Worm (Caenorhabditis elegans): ENCODE data around the gene mtre-1.

mtre-1 gene

DNA sequence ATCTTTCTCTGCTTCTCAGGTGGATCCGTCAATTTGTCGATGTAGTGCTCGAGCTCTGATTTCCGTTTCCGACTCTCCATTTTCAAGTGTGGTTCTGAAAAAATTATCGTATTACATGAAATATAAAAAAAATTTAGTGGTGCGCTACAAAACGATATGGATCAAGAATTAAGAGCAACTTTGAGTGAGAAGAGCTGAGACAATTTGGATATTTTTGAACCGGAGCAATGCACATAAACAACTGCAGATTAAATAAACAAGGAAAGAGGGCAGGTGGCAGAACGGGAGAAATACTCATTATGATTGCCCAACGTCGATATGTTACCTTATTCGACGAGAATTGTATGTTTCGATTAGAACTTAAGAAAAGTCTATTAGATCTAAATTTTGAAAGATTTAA lies 22.7 kb downstream of the mtre-1 start, which contains the start of gene swsn-7:
TSS of gene swsn-7 (minus strand) at position 101 of the 400 bp plus-strand sequence.
- no peak for TF ChIP-seq lsy-2 (tag; optimal IDR thresholded peaks at IDR 0.05)
- no peak for TF ChIP-seq sma-3 (GFP tag; optimal IDR thresholded peaks at IDR 0.05)
- TF ChIP-seq nhr-10 (tag; optimal IDR thresholded peaks at IDR 0.05), result no peak
- TF ChIP-seq fos-1 (tag; optimal IDR thresholded peaks at IDR 0.05), result no peak
- TF ChIP-seq nhr-6 (tag; optimal IDR thresholded peaks at IDR 0.05), result no peak
- TF ChIP-seq egl-27 (tag; optimal IDR thresholded peaks at IDR 0.05), result no peak
- TF ChIP-seq nhr-11 (tag; optimal IDR thresholded peaks at IDR 0.05), result no peak
- no peak for TF ChIP-seq lin-11 (tag; optimal IDR thresholded peaks at IDR 0.05)
- no peak for TF ChIP-seq elt-1 (tag; optimal IDR thresholded peaks at IDR 0.05)
- TF ChIP-seq nhr-21 (tag; optimal IDR thresholded peaks at IDR 0.05), result no peak
- TF ChIP-seq ztf-1 (GFP tag; conservative IDR thresholded peaks at IDR 0.05), result no peak
- no peak for TF ChIP-seq nhr-12 (tag; optimal IDR thresholded peaks at IDR 0.05)

DNA sequence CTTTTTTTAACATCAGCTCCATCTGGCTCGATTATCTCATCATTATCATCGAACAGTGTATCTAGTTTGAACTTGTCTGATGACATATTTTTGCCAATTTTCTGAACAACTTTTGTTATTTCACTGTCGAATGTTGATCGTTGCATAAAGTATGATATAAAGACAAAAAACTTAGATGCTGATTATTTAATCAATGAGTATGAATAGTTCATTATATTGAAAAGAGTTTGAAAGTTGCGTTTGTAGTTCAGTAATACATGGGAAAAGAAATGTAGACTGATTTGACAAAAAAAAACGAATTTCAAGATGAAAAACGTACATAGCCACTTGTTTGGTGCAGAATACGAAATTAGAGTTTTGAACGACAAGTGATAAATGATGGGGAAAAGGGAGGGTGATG lies 27.9 kb downstream of the mtre-1 start, which contains the start of gene hda-2:
TSS of gene hda-2 (minus strand) at position 101 of the 400 bp plus-strand sequence.
- no peak for TF ChIP-seq fos-1 (tag; optimal IDR thresholded peaks at IDR 0.05)
- TF ChIP-seq snpc-4 (tag; optimal IDR thresholded peaks at IDR 0.05), result no peak
- no peak for TF ChIP-seq zag-1 (tag; optimal IDR thresholded peaks at IDR 0.05)
- TF ChIP-seq ceh-16 (tag; optimal IDR thresholded peaks at IDR 0.05), result no peak
- TF ChIP-seq mbf-1 (tag; optimal IDR thresholded peaks at IDR 0.05), result no peak
- TF ChIP-seq F13H6.1 (tag; optimal IDR thresholded peaks at IDR 0.05), result no peak
- no peak for TF ChIP-seq gmeb-1 (tag; optimal IDR thresholded peaks at IDR 0.05)

DNA sequence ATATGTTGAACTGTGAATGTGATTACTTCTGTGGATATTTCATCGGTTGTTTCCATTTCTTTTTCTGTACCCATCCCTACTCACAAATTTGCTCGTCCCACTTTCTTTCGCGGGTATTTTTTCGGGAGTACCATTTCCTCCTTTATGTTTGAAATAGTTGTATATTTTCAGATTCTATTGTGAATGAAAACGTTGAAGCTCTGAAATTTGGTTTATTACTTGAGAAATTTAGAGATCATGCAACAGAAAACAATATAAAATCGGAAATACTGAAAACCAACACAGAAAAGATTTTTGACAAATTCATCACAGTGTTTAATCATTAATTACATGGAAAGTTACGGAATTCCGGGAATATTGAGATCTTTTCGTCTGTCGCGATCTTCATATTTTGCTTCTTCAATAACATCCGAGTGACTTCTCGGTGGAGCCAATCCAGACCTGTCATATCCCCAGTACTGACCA lies 29.8 kb downstream of the mtre-1 start:
- peak; percentile 14 for TF ChIP-seq blmp-1 (tag; optimal IDR thresholded peaks at IDR 0.05; ENCODE audit: insufficient read depth)
- TF ChIP-seq nhr-25 (tag; optimal IDR thresholded peaks at IDR 0.05), result peak; percentile 36
- peak; percentile 58 for TF ChIP-seq ztf-4 (tag; optimal IDR thresholded peaks at IDR 0.05)
- no peak for TF ChIP-seq lsy-2 (tag; optimal IDR thresholded peaks at IDR 0.05)
- no peak for TF ChIP-seq zag-1 (tag; optimal IDR thresholded peaks at IDR 0.05)
- TF ChIP-seq sma-3 (GFP tag; optimal IDR thresholded peaks at IDR 0.05), result peak; percentile 60
- no peak for TF ChIP-seq nhr-12 (tag; optimal IDR thresholded peaks at IDR 0.05)
- TF ChIP-seq F13H6.1 (tag; optimal IDR thresholded peaks at IDR 0.05), result peak; percentile 15

DNA sequence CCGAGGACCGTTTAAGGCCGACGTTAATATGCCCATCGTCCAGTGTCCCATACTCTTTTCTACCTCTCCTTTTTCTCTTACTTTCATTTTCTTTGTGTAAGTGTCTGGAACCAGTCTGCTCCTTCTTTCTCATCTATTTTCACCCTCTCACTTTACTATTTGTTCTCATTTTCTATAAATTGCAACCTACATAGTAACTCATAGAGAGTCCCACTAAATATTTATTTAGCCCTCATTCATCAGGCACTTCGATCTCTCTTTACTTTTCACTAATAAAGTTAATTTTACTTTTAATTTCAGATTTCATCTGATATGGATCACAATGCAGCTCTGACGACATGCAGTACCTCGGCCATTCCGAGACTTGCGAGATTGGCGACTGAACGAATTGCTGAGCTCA lies 33.0 kb downstream of the mtre-1 start, which contains the start of gene zyg-11:
TSS of gene zyg-11 (plus strand) at position 301 of the 400 bp plus-strand sequence.
- TF ChIP-seq unc-55 (GFP tag; optimal IDR thresholded peaks at IDR 0.05), result peak; percentile 49
- TF ChIP-seq nhr-23 (tag; optimal IDR thresholded peaks at IDR 0.05), result no peak

DNA sequence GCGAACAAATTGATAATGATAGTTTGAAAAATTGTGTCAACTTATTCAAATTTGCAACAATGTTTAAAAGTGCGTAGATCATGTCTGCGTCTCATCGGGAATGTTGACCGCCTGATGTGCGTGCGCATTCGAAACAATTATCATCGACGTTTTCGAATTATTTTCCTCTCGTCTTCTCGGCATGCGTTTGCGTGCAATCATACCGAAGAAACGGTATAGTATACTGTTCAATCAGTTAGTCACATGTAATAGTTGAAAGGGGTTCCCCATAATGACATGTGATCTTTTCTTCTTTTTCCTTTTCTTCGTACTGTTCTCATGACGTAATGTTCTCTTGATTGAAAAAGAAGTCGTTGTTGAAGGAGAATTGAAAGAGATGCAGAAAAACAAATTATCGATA lies 33.6 kb downstream of the mtre-1 start:
- TF ChIP-seq egl-27 (tag; optimal IDR thresholded peaks at IDR 0.05), result peak; percentile 51
- TF ChIP-seq sma-9 (GFP tag; optimal IDR thresholded peaks at IDR 0.05), result peak; percentile 98
- no peak for TF ChIP-seq sma-9 (tag; optimal IDR thresholded peaks at IDR 0.05)
- peak; percentile 65 for TF ChIP-seq blmp-1 (tag; optimal IDR thresholded peaks at IDR 0.05; ENCODE audit: insufficient read depth)
- peak in 1 of 2 experiments; percentile 74 for TF ChIP-seq lsy-2 (tag; optimal IDR thresholded peaks at IDR 0.05)
- TF ChIP-seq nhr-77 (tag; optimal IDR thresholded peaks at IDR 0.05), result no peak
- no peak for TF ChIP-seq mbf-1 (tag; optimal IDR thresholded peaks at IDR 0.05)
- no peak for TF ChIP-seq nhr-11 (tag; optimal IDR thresholded peaks at IDR 0.05)
- peak; percentile 97 for TF ChIP-seq nhr-21 (tag; optimal IDR thresholded peaks at IDR 0.05)
- TF ChIP-seq gmeb-1 (tag; optimal IDR thresholded peaks at IDR 0.05), result peak; percentile 75
- no peak for TF ChIP-seq aly-2 (tag; optimal IDR thresholded peaks at IDR 0.05)
- TF ChIP-seq ztf-4 (tag; optimal IDR thresholded peaks at IDR 0.05), result peak; percentile 54
- TF ChIP-seq ceh-16 (tag; optimal IDR thresholded peaks at IDR 0.05), result peak; percentile 38
- no peak for TF ChIP-seq nhr-23 (tag; optimal IDR thresholded peaks at IDR 0.05)
- no peak for TF ChIP-seq unc-55 (GFP tag; optimal IDR thresholded peaks at IDR 0.05)
- TF ChIP-seq sem-4 (tag; optimal IDR thresholded peaks at IDR 0.05), result no peak
- TF ChIP-seq ztf-11 (tag; optimal IDR thresholded peaks at IDR 0.05), result no peak
- no peak for TF ChIP-seq nhr-10 (tag; optimal IDR thresholded peaks at IDR 0.05)
- TF ChIP-seq nhr-25 (tag; optimal IDR thresholded peaks at IDR 0.05), result peak; percentile 97
- TF ChIP-seq nhr-237 (tag; optimal IDR thresholded peaks at IDR 0.05), result no peak
- TF ChIP-seq ama-1 (optimal IDR thresholded peaks at IDR 0.05), result peak; percentile 20
- peak; percentile 94 for TF ChIP-seq sma-3 (GFP tag; optimal IDR thresholded peaks at IDR 0.05)
- TF ChIP-seq crh-2 (tag; optimal IDR thresholded peaks at IDR 0.05), result peak; percentile 83
- no peak for TF ChIP-seq Y55F3AM.14 (GFP tag; optimal IDR thresholded peaks at IDR 0.05)
- TF ChIP-seq nhr-129 (tag; optimal IDR thresholded peaks at IDR 0.05), result peak; percentile 92
- no peak for TF ChIP-seq alr-1 (tag; optimal IDR thresholded peaks at IDR 0.05)
- TF ChIP-seq skn-1 (tag; optimal IDR thresholded peaks at IDR 0.05), result no peak
- TF ChIP-seq F13H6.1 (tag; optimal IDR thresholded peaks at IDR 0.05), result peak; percentile 35
- no peak for TF ChIP-seq R02D3.7 (tag; optimal IDR thresholded peaks at IDR 0.05)
- TF ChIP-seq peb-1 (tag; optimal IDR thresholded peaks at IDR 0.05), result no peak
- peak; percentile 12 for TF ChIP-seq lin-13 (GFP tag; optimal IDR thresholded peaks at IDR 0.05)
- TF ChIP-seq elt-1 (tag; optimal IDR thresholded peaks at IDR 0.05), result no peak
- peak; percentile 75 for TF ChIP-seq fos-1 (tag; optimal IDR thresholded peaks at IDR 0.05)
- TF ChIP-seq nhr-12 (tag; optimal IDR thresholded peaks at IDR 0.05), result no peak
- peak; percentile 82 to 86 for TF ChIP-seq mdl-1 (tag; optimal IDR thresholded peaks at IDR 0.05)
- no peak for TF ChIP-seq unc-62 (GFP tag; optimal IDR thresholded peaks at IDR 0.05)
- TF ChIP-seq C34F6.9 (tag; optimal IDR thresholded peaks at IDR 0.05), result peak; percentile 49
- peak; percentile 51 for TF ChIP-seq nhr-6 (tag; optimal IDR thresholded peaks at IDR 0.05)

Measured in whole organism, L2 larva.